Worm (Caenorhabditis elegans): ENCODE measurements around the gene sgt-1.
A peak's percentile ranks its signal among the peaks of the same experiment; 100 is the strongest.
"Not testable (repeated sequence)": the region's sequence is repeated elsewhere in the genome, so short reads cannot be mapped to it uniquely, and the experiment has no call there.

sgt-1 gene

DNA sequence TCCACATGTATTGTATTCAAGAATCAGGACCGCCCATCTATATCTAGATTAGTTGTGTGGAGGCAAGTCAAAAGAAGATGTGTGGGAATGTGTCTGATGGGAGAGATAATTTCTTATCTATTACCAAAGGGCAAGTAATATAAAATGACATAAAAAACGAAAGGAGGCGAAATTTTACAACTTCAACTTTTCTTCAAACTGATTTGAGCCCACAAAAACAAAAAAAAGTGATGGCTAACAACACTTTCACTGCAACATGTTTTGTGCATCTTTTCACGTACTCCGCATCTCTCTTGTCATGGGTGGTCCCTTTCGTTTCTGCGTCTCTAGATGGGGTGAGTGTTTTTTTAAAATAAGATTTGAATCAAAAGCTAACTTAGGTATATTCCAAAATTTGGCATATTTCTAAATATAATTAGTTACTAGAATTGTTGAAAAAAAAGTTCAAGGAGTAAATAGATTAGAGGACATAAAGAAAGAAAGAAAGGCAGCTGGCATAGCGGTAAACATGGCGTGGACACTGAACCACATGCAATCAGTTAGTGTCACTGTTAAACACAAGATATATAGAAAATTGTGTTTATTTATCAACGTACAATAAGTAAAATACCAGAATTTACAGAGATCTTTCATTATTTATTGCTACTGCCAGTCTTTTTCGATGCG is 38.1 kb upstream of the sgt-1 start, which contains the start of gene ZK546.19:
Gene ZK546.19, plus strand, starts transcription at position 186 of the 666 bp plus-strand sequence.
- TF ChIP-seq lin-14 (GFP tag; optimal IDR thresholded peaks at IDR 0.05) = peak; percentile 69
- no peak for TF ChIP-seq egl-13 (tag; optimal IDR thresholded peaks at IDR 0.05)
- TF ChIP-seq elt-2 (tag; optimal IDR thresholded peaks at IDR 0.05) = peak; percentile 39
- TF ChIP-seq nhr-11 (tag; optimal IDR thresholded peaks at IDR 0.05) = no peak
- no peak for TF ChIP-seq vab-15 (tag; optimal IDR thresholded peaks at IDR 0.05)
- no peak for TF ChIP-seq sox-4 (tag; optimal IDR thresholded peaks at IDR 0.05)
- TF ChIP-seq zag-1 (tag; optimal IDR thresholded peaks at IDR 0.05) = no peak
- TF ChIP-seq lsy-2 (tag; optimal IDR thresholded peaks at IDR 0.05) = peak in 1 of 2 experiments; percentile 15
- TF ChIP-seq pag-3 (tag; optimal IDR thresholded peaks at IDR 0.05; ENCODE audit: borderline replicate concordance, insufficient read depth) = no peak
- TF ChIP-seq nhr-71 (tag; optimal IDR thresholded peaks at IDR 0.05) = peak; percentile 39
- no peak for TF ChIP-seq jun-1 (tag; optimal IDR thresholded peaks at IDR 0.05)
- no peak for TF ChIP-seq rnt-1 (tag; optimal IDR thresholded peaks at IDR 0.05)
- no peak for TF ChIP-seq egl-27 (tag; optimal IDR thresholded peaks at IDR 0.05)
- peak; percentile 60 for TF ChIP-seq nhr-85 (tag)
- no peak for TF ChIP-seq mef-2 (tag; optimal IDR thresholded peaks at IDR 0.05)
- TF ChIP-seq unc-30 (tag; optimal IDR thresholded peaks at IDR 0.05) = no peak
- TF ChIP-seq blmp-1 (tag; optimal IDR thresholded peaks at IDR 0.05) = peak; percentile 49
- peak; percentile 31 for TF ChIP-seq C16A3.4 (tag; optimal IDR thresholded peaks at IDR 0.05)

DNA sequence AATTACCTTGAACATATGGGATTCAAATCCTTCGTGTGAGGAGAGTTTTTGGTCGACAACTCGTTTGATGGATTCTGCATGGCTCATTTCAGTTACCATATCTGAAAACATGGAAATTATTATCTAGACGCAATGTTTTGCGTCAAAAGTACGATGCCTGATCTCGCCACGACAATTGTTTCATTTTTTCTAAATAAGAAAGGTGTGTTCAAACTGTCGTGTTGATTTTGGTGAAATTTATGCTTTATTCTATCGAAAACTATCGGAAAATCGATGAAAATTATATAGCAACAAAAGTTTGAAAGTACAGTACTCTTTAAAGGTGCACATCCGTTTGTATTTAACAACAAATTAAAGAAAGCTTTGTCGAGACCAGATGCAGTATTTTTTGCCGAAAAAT is 37.5 kb upstream of the sgt-1 start, which contains the start of gene cblc-1:
Gene cblc-1, minus strand, starts transcription at position 101 of the 400 bp plus-strand sequence.
- no peak for TF ChIP-seq C04F5.9 (tag; optimal IDR thresholded peaks at IDR 0.05)
- TF ChIP-seq aha-1 (tag; optimal IDR thresholded peaks at IDR 0.05) = no peak
- TF ChIP-seq rnt-1 (tag; optimal IDR thresholded peaks at IDR 0.05) = no peak
- TF ChIP-seq pag-3 (tag; optimal IDR thresholded peaks at IDR 0.05; ENCODE audit: borderline replicate concordance, insufficient read depth) = no peak
- TF ChIP-seq pqm-1 (tag; optimal IDR thresholded peaks at IDR 0.05) = no peak

DNA sequence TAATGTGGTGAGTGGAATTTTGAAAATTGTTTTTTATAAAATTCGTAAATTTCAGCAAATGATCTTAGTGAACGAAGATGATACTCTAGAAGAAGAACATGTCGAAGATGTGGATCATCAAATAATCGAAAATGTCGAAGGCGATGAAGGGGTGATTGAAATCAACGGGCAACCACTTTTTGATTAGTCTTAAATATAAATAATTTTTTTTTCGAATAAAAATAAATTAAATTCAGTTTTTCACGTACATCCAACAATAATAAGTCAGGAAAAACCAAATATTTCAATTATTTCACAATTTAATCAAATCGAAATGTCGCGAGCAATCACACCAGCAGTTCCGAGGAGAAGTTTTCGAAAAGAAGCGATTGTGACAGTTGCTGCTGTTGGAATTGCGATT is 34.1 kb upstream of the sgt-1 start, which contains the start of gene ZK546.4:
Gene ZK546.4, plus strand, starts transcription at position 301 of the 400 bp plus-strand sequence.
- no peak for TF ChIP-seq nhr-20 (tag; optimal IDR thresholded peaks at IDR 0.05)
- no peak for TF ChIP-seq blmp-1 (tag; optimal IDR thresholded peaks at IDR 0.05)

DNA sequence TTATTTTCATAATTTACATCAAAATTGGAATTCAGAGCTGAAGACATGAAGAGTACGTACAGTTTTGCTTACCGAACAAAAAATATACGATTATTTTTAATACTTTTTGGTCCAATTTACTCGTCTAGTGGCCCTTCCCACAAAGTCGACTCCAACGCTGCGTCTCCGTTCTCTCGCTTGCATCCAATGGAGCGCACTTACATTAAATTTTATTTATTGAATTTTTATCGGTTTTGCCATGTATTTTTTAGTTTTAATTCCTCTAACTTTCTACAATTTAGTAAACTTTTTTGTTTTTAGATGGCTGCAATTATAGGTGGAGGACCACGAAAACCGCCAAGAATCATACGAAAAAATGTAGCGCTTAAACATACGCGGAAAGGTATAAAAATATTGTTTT is 31.9 kb upstream of the sgt-1 start, which contains the start of gene ZK546.5:
Gene ZK546.5, plus strand, starts transcription at position 301 of the 400 bp plus-strand sequence.
- TF ChIP-seq dpl-1 (GFP tag; optimal IDR thresholded peaks at IDR 0.05) = peak in 1 of 3 experiments; percentile 16
- peak in 1 of 2 experiments; percentile 36 for TF ChIP-seq lsy-2 (tag; optimal IDR thresholded peaks at IDR 0.05)
- TF ChIP-seq efl-1 (optimal IDR thresholded peaks at IDR 0.05) = peak; percentile 10 to 33
- peak in 1 of 2 experiments; percentile 23 for TF ChIP-seq efl-1 (GFP tag; optimal IDR thresholded peaks at IDR 0.05 in 1 of 2)
- no peak for TF ChIP-seq alr-1 (tag; optimal IDR thresholded peaks at IDR 0.05; ENCODE audit: borderline replicate concordance)
- peak in 1 of 2 experiments; percentile 29 for TF ChIP-seq lin-35 (GFP tag; optimal IDR thresholded peaks at IDR 0.05)

DNA sequence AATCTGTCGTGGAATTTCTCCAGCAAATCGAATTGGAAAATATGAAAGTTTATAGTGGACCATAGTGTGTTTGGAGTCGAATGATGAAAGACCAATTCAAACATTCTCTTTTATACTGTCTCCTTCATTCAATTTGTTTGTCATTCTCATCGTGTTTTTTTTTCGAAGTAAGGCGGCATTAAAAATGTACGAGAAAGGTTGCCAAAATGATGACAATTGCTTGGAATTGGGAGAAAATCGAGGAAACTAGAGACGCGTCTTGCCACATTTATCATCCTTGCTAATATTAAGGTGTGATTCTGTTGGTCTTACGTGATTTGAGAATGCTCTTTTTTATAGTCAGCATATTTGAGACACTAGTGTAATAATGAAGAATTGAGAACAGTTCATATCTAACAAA is 31.4 kb upstream of the sgt-1 start, which contains the start of gene gst-30:
Gene gst-30, minus strand, starts transcription at position 101 of the 400 bp plus-strand sequence.
- TF ChIP-seq skn-1 (tag; optimal IDR thresholded peaks at IDR 0.05) = peak; percentile 35
- TF ChIP-seq fos-1 (tag; optimal IDR thresholded peaks at IDR 0.05) = no peak

DNA sequence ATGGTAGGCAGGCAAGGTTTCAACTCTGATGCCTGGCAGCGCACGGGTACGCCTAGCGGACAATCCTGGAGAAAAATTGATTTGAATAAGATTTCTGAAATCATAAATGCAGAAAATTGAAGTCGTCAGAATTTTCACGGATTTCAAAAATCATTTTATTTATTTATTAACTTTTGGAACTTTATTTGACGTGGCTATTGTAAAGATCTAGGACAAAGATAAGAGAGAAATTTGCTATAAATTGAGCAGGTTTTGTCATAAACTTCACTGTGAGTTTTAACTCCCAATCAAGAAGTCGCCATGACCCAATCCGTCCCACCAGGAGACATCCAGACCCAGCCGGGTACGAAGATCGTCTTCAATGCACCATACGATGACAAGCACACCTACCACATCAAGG is 29.1 kb upstream of the sgt-1 start, which contains the start of gene msp-152:
Gene msp-152, plus strand, starts transcription at position 301 of the 400 bp plus-strand sequence.
- not testable (repeated sequence) for TF ChIP-seq irx-1, xbp-1, unc-30 (tag; optimal IDR thresholded peaks at IDR 0.05)

Data from whole organism, L1 larva.